Worm (Caenorhabditis elegans) whole organism, L2 larva: Measurements from ENCODE around the gene nhr-196.

Source experiments
- C34F6.9 ChIP-seq: fragments of 150-350 bp; optimal IDR thresholded peaks from 2 replicates; lab custom pipeline; 2014; ENCODE audit warnings: missing biosample characterization, missing genetic modification characterization
- F13H6.1 ChIP-seq: sonication (generic microtip); optimal IDR thresholded peaks from 2 replicates; lab custom pipeline; 2016; ENCODE audit warnings: missing genetic modification characterization, missing compliant biosample characterization
- R02D3.7 ChIP-seq: fragments of 150-350 bp; optimal IDR thresholded peaks from 2 replicates; lab custom pipeline; 2014; ENCODE audit warnings: missing biosample characterization, missing genetic modification characterization
- Y55F3AM.14 ChIP-seq: fragments of 200-800 bp; sonication (Bioruptor generic); optimal IDR thresholded peaks from 2 replicates; lab custom pipeline; 2018; ENCODE audit warnings: mild to moderate bottlenecking, missing genetic modification characterization, missing compliant biosample characterization
- alr-1 ChIP-seq: fragments of 150-350 bp; optimal IDR thresholded peaks from 2 replicates; lab custom pipeline; 2014; ENCODE audit warnings: missing biosample characterization, missing genetic modification characterization
- aly-2 ChIP-seq: fragments of 150-350 bp; optimal IDR thresholded peaks from 2 replicates; lab custom pipeline; 2014; ENCODE audit warnings: missing biosample characterization, missing genetic modification characterization
- ama-1 ChIP-seq: fragments of 150-350 bp; optimal IDR thresholded peaks from 2 replicates; lab custom pipeline; 2018; ENCODE audit warnings: inconsistent platforms
- blmp-1 ChIP-seq: sonication (generic microtip); optimal IDR thresholded peaks from 2 replicates; lab custom pipeline; 2017; ENCODE audit warnings: missing genetic modification characterization, mild to moderate bottlenecking, missing compliant biosample characterization, antibody characterized with exemption, moderate library complexity; ENCODE audit not compliant: insufficient read depth
- ceh-82 ChIP-seq: fragments of 150-350 bp; optimal IDR thresholded peaks from 2 replicates; lab custom pipeline; 2014; ENCODE audit warnings: missing biosample characterization, missing genetic modification characterization
- crh-2 ChIP-seq: sonication (generic microtip); optimal IDR thresholded peaks from 2 replicates; lab custom pipeline; 2017; ENCODE audit warnings: missing biosample characterization, missing genetic modification characterization
- dmd-4 ChIP-seq: sonication (generic microtip); optimal IDR thresholded peaks from 2 replicates; lab custom pipeline; 2017; ENCODE audit warnings: missing biosample characterization, missing genetic modification characterization
- egl-27 ChIP-seq: sonication (generic microtip); optimal IDR thresholded peaks from 3 replicates; lab custom pipeline; 2017; ENCODE audit warnings: missing biosample characterization, missing genetic modification reagents, missing genetic modification characterization
- elt-1 ChIP-seq: fragments of 150-350 bp; optimal IDR thresholded peaks from 2 replicates; lab custom pipeline; 2014; ENCODE audit warnings: missing biosample characterization, missing genetic modification characterization
- gmeb-1 ChIP-seq: fragments of 150-350 bp; optimal IDR thresholded peaks from 2 replicates; lab custom pipeline; 2014; ENCODE audit warnings: missing biosample characterization, missing genetic modification characterization
- lin-11 ChIP-seq: fragments of 150-350 bp; sonication (generic microtip); optimal IDR thresholded peaks from 2 replicates; lab custom pipeline; 2014; ENCODE audit warnings: missing biosample characterization, missing genetic modification characterization, inconsistent platforms, mixed read lengths
- lin-39 ChIP-seq: fragments of 150-350 bp; optimal IDR thresholded peaks from 2 replicates; lab custom pipeline; 2014; ENCODE audit warnings: missing biosample characterization, missing genetic modification reagents, missing genetic modification characterization
- lsy-2 ChIP-seq, 2 experiments: fragments of 150-350 bp in 1 of 2; sonication (generic microtip) in 1 of 2; optimal IDR thresholded peaks; 2 replicates each; lab custom pipeline; 2014 to 2017; ENCODE audit warnings: missing biosample characterization in 2 of 2, missing genetic modification characterization in 2 of 2
- mab-5 ChIP-seq: fragments of 150-350 bp; optimal IDR thresholded peaks from 2 replicates; lab custom pipeline; 2014; ENCODE audit warnings: missing biosample characterization, missing genetic modification characterization
- mbf-1 ChIP-seq: sonication (generic microtip); optimal IDR thresholded peaks from 2 replicates; lab custom pipeline; 2017; ENCODE audit warnings: missing biosample characterization, missing genetic modification characterization
- nhr-12 ChIP-seq: fragments of 150-350 bp; optimal IDR thresholded peaks from 2 replicates; lab custom pipeline; 2014; ENCODE audit warnings: missing biosample characterization, missing genetic modification characterization
- nhr-129 ChIP-seq: fragments of 150-350 bp; optimal IDR thresholded peaks from 2 replicates; lab custom pipeline; 2014; ENCODE audit warnings: missing biosample characterization, missing genetic modification characterization
- nhr-21 ChIP-seq: fragments of 150-350 bp; optimal IDR thresholded peaks from 2 replicates; lab custom pipeline; 2014; ENCODE audit warnings: missing biosample characterization, missing genetic modification characterization
- nhr-23 ChIP-seq: fragments of 150-350 bp; optimal IDR thresholded peaks from 2 replicates; lab custom pipeline; 2014; ENCODE audit warnings: missing biosample characterization, missing genetic modification reagents, missing genetic modification characterization
- nhr-25 ChIP-seq: fragments of 150-350 bp; sonication (generic microtip); optimal IDR thresholded peaks from 3 replicates; lab custom pipeline; 2014; ENCODE audit warnings: missing biosample characterization, missing genetic modification characterization
- nhr-6 ChIP-seq: fragments of 150-350 bp; optimal IDR thresholded peaks from 2 replicates; lab custom pipeline; 2014; ENCODE audit warnings: missing biosample characterization, missing genetic modification characterization
- nhr-77 ChIP-seq: fragments of 150-350 bp; optimal IDR thresholded peaks from 2 replicates; lab custom pipeline; 2014; ENCODE audit warnings: missing biosample characterization, missing genetic modification characterization
- peb-1 ChIP-seq: fragments of 150-350 bp; optimal IDR thresholded peaks from 2 replicates; lab custom pipeline; 2014; ENCODE audit warnings: missing biosample characterization, missing genetic modification characterization
- sma-3 ChIP-seq: sonication (generic microtip); optimal IDR thresholded peaks from 2 replicates; lab custom pipeline; 2016; ENCODE audit warnings: missing genetic modification reagents, missing genetic modification characterization, missing compliant biosample characterization
- sma-9 ChIP-seq, 2 experiments: fragments of 150-350 bp in 1 of 2; sonication (generic microtip) in 1 of 2; optimal IDR thresholded peaks; 2 replicates each; lab custom pipeline; 2014 to 2016; ENCODE audit warnings: missing genetic modification characterization in 2 of 2, mild to moderate bottlenecking in 1 of 2, missing biosample characterization in 1 of 2, missing compliant biosample characterization in 1 of 2, missing genetic modification reagents in 1 of 2, moderate library complexity in 1 of 2
- snpc-4 ChIP-seq: fragments of 150-350 bp; optimal IDR thresholded peaks from 2 replicates; lab custom pipeline; 2014; ENCODE audit warnings: missing biosample characterization, missing genetic modification characterization
- unc-39 ChIP-seq: fragments of 150-350 bp; optimal IDR thresholded peaks from 2 replicates; lab custom pipeline; 2014; ENCODE audit warnings: missing biosample characterization, missing genetic modification characterization
- unc-62 ChIP-seq: fragments of 150-350 bp; optimal IDR thresholded peaks from 2 replicates; lab custom pipeline; 2014; ENCODE audit warnings: missing biosample characterization, missing genetic modification reagents, missing genetic modification characterization
- ztf-1 ChIP-seq: fragments of 200-800 bp; sonication (Bioruptor generic); conservative IDR thresholded peaks from 2 replicates; pipeline ENCODE4 v1.3.6; 2022; ENCODE audit warnings: missing genetic modification characterization, missing compliant biosample characterization
- ztf-11 ChIP-seq: sonication (generic microtip); optimal IDR thresholded peaks from 2 replicates; lab custom pipeline; 2017; ENCODE audit warnings: missing biosample characterization, missing genetic modification characterization
- ztf-4 ChIP-seq: fragments of 150-350 bp; optimal IDR thresholded peaks from 2 replicates; lab custom pipeline; 2014; ENCODE audit warnings: missing biosample characterization, missing genetic modification characterization

nhr-196 gene

DNA sequence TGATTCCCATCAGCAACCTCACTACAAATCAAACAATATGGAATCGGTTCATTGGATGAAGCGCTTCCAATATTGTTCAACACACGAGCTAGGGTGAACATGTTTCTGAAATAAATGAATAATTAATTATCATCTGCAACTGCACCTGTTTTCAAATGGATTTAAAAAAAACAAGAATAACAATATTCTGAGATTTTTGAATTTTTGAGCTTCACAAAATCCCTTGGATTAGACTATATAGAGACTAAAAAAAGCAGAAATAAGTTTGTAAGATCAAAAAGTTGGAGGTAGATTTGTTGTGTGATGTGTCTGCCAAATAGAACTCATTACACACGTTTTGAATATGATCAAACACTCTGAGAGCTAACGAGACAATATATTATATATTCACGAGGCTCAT lies 14.3 kb downstream of the nhr-196 start, which contains the start of gene nhr-199:
Gene nhr-199, minus strand, starts transcription at position 101 of the 400 bp plus-strand sequence.
- TF ChIP-seq nhr-25, result no peak
- no peak for TF ChIP-seq mbf-1 (tag; lab: Kevin White, UChicago)
- no peak for TF ChIP-seq ztf-4 (tag; lab: Kevin White, UChicago)
- TF ChIP-seq Y55F3AM.14 (GFP tag; lab: Kevin White, UChicago), result no peak
- no peak for TF ChIP-seq nhr-129 (tag; lab: Kevin White, UChicago)
- TF ChIP-seq unc-62 (GFP tag; lab: Kevin White, UChicago), result no peak
- no peak for TF ChIP-seq elt-1 (tag; lab: Kevin White, UChicago)
- TF ChIP-seq, all 48 proteins: peak for 0

DNA sequence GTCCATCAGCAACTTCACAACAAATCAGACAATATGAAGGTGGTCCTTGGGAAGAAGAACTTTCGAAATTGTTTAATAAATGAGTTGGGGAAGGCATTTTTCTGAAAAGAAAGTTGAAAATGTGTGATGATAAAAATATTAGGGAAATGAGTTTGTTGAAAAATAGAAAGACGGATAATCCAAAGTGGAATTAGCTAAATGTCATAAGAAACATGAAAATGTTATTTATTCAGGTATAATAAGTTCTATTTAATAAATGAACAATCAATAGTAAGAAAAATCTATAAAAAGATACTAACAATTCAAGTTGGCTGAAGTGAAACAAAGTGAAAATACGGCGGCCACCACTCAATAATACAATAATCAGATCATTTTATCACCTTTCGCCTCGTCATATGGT lies 16.7 kb downstream of the nhr-196 start, which contains the start of gene nhr-53:
Gene nhr-53, minus strand, starts transcription at position 101 of the 400 bp plus-strand sequence.
- no peak for TF ChIP-seq snpc-4 (tag; lab: Kevin White, UChicago)
- TF ChIP-seq Y55F3AM.14 (GFP tag; lab: Kevin White, UChicago), result no peak
- TF ChIP-seq nhr-6 (tag; lab: Kevin White, UChicago), result no peak
- no peak for TF ChIP-seq C34F6.9 (tag; lab: Kevin White, UChicago)
- TF ChIP-seq unc-39 (tag; lab: Kevin White, UChicago), result no peak
- no peak for TF ChIP-seq egl-27 (tag; lab: Kevin White, UChicago)
- TF ChIP-seq ceh-82 (tag; lab: Kevin White, UChicago), result no peak
- no peak for TF ChIP-seq sma-3 (GFP tag; lab: Kevin White, UChicago)
- TF ChIP-seq ama-1 (lab: Kevin White, UChicago), result no peak
- no peak for TF ChIP-seq nhr-21 (tag; lab: Kevin White, UChicago)
- TF ChIP-seq dmd-4 (tag; lab: Kevin White, UChicago), result no peak
- TF ChIP-seq nhr-12 (tag; lab: Kevin White, UChicago), result no peak
- no peak for TF ChIP-seq mab-5 (tag; lab: Kevin White, UChicago)
- TF ChIP-seq ztf-4 (tag; lab: Kevin White, UChicago), result no peak
- no peak for TF ChIP-seq ztf-11 (tag; lab: Kevin White, UChicago)
- no peak for TF ChIP-seq lin-39 (tag; lab: Kevin White, UChicago)
- no peak for TF ChIP-seq sma-9 (GFP tag; optimal IDR thresholded peaks at IDR 0.05; lab: Kevin White, UChicago)
- TF ChIP-seq sma-9 (tag; optimal IDR thresholded peaks at IDR 0.05; lab: Kevin White, UChicago), result no peak
- TF ChIP-seq, all 48 proteins: peak for 0

DNA sequence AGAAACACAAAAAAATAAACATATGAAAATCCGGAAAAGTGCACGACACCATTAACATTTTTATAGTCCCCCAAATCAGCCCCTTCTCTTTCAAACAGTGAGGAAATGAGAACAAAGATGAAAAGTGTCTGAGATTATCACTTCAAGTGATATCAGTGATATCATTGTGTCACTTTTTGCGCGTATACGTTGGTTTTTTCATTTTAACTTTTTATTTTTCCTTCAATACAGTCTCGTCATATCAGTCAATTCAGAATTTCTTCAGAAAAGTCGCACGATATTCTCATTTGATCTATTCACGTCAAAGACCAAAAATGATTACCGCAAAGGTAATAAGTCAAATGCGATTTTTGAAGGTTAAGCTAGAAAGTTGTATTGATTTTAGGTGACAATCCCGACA lies 19.2 kb downstream of the nhr-196 start, which contains the start of gene twk-34:
Gene twk-34, plus strand, starts transcription at position 216 of the 400 bp plus-strand sequence.
- no peak for TF ChIP-seq nhr-77 (tag; lab: Kevin White, UChicago)

DNA sequence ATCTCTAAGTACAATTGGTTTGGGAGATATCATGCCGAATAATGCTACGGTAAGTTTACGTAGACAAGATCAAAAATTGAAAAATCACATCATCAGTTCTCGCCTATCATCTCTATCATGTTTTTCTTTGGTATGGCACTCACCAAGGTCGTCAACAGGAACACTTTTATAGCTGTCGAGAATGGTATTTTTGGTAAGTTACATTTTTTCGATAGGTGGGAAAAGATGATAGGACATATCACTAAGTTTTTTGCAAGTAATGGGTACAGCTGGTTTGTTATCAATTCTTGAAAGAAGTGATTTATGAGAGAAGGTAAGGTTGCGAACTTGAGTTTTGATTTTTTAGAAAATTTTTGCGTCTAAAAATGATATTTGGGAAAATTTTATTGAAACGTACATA lies 22.5 kb downstream of the nhr-196 start:
- TF ChIP-seq mab-5 (tag; lab: Kevin White, UChicago) (no peak), egl-27 (tag; lab: Kevin White, UChicago) (peak; percentile 20), crh-2 (peak; percentile 36), nhr-6 (tag; lab: Kevin White, UChicago) (no peak), nhr-129 (tag; lab: Kevin White, UChicago) (peak; percentile 6), nhr-25 (peak; percentile 67), alr-1 (no peak), sma-3 (GFP tag; lab: Kevin White, UChicago) (peak; percentile 46), F13H6.1 (tag; lab: Kevin White, UChicago) (no peak), R02D3.7 (tag; lab: Kevin White, UChicago) (no peak), ztf-1 (GFP tag; lab: Robert Waterston, UW) (no peak), nhr-21 (tag; lab: Kevin White, UChicago) (peak; percentile 13), elt-1 (tag; lab: Kevin White, UChicago) (no peak), ama-1 (lab: Kevin White, UChicago) (no peak), ztf-11 (tag; lab: Kevin White, UChicago) (no peak), sma-9 (GFP tag; optimal IDR thresholded peaks at IDR 0.05; lab: Kevin White, UChicago) (peak; percentile 85), sma-9 (tag; optimal IDR thresholded peaks at IDR 0.05; lab: Kevin White, UChicago) (no peak), lsy-2 (tag; optimal IDR thresholded peaks at IDR 0.05; lab: Kevin White, UChicago) (no peak), ztf-4 (tag; lab: Kevin White, UChicago) (no peak)

DNA sequence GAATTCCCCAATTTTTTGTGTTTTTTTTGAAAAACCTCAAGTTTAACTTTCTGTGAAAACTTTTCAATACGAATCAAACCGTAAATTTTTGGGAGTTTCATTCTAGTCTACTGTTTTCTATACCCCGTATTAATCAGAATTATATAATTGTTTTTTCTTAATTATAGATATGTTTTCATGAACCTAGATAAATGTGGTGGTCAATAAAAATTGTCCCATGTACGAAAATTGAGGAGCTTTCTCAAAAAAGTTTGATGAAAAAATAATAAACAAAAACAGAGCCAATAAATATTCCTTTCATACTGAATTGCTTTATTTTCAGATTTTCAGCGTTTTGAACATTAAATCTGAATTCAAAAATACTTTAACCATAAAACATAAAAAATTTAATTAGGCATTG lies 24.9 kb downstream of the nhr-196 start, which contains the start of gene Y6E2A.1:
Gene Y6E2A.1, minus strand, starts transcription at position 101 of the 400 bp plus-strand sequence.
- TF ChIP-seq nhr-23 (no peak), F13H6.1 (tag; lab: Kevin White, UChicago) (no peak), dmd-4 (tag; lab: Kevin White, UChicago) (no peak), lin-11 (tag; lab: Kevin White, UChicago) (no peak), nhr-21 (tag; lab: Kevin White, UChicago) (no peak), unc-62 (GFP tag; lab: Kevin White, UChicago) (no peak), ama-1 (lab: Kevin White, UChicago) (no peak), nhr-12 (tag; lab: Kevin White, UChicago) (no peak), aly-2 (tag; lab: Kevin White, UChicago) (no peak), peb-1 (tag; lab: Kevin White, UChicago) (no peak), ceh-82 (tag; lab: Kevin White, UChicago) (no peak), C34F6.9 (tag; lab: Kevin White, UChicago) (no peak), ztf-4 (tag; lab: Kevin White, UChicago) (no peak), mab-5 (tag; lab: Kevin White, UChicago) (no peak), blmp-1 (no peak), alr-1 (no peak), gmeb-1 (tag; lab: Kevin White, UChicago) (no peak), ztf-11 (tag; lab: Kevin White, UChicago) (no peak), nhr-25 (no peak)
